Fruit fly (Drosophila melanogaster): Measurements from ENCODE around the gene CG17028.
A peak's percentile ranks its signal among the peaks of the same experiment; 100 is the strongest.

CG17028 gene

DNA sequence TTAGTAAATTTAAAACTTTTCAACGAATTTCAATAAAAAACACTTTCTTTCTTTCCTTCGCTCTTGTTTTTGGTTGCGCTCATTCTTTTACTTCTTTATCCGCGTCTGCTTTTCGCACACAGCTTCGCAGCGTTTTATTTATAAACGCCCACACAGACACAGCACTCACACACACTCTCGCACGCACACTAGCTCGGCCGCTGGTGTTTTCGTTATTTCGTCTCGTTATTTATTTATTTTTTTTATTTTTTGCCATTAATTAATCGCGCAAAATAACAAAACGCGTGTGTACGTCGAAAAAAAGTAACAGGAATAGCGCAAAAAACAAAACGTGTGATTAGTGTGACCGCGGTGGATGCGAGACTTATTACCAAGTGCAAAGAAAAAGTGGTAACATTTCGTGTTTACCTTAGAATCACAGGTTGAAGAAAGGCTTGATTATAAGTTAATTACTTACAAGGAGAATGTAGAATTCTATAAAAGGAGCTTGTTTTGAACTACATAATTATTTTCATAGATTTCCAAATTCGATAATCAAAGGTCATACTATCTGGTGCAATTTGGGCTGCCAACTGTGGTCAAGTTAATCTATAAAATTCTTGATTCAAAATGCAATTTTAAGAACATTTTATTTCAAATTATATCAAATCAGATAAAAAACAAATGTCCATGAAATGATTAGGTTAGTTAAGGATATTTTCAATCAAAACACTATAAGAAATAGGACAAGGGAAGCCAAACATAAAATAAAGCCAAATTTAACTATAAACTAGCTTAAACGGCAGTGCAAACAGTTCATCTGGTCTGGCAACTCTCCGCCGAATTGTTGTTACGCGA is 26.3 kb downstream of the CG17028 start, which contains the start of the genes hzg and mRpS31 (continued):
- peak; percentile 45 for TF ChIP-seq Ets21C (GFP tag; optimal IDR thresholded peaks at IDR 0.05)
- peak; percentile 43 for TF ChIP-seq CG3032 (tag; optimal IDR thresholded peaks at IDR 0.05)
- TF ChIP-seq CG6792 (GFP tag; optimal IDR thresholded peaks at IDR 0.05): peak; percentile 17
- no peak for TF ChIP-seq Hr38 (GFP tag; optimal IDR thresholded peaks at IDR 0.05)
- peak; percentile 37 for TF ChIP-seq dac (GFP tag; optimal IDR thresholded peaks at IDR 0.05)
- TF ChIP-seq Lpt (GFP tag; optimal IDR thresholded peaks at IDR 0.05): no peak
- TF ChIP-seq net (GFP tag; optimal IDR thresholded peaks at IDR 0.05): peak; percentile 58
- peak; percentile 58 for TF ChIP-seq spab (GFP tag; optimal IDR thresholded peaks at IDR 0.05)
- no peak for TF ChIP-seq CG8319 (GFP tag; optimal IDR thresholded peaks at IDR 0.05)
- peak; percentile 64 for TF ChIP-seq CG31627 (GFP tag; optimal IDR thresholded peaks at IDR 0.05)

DNA sequence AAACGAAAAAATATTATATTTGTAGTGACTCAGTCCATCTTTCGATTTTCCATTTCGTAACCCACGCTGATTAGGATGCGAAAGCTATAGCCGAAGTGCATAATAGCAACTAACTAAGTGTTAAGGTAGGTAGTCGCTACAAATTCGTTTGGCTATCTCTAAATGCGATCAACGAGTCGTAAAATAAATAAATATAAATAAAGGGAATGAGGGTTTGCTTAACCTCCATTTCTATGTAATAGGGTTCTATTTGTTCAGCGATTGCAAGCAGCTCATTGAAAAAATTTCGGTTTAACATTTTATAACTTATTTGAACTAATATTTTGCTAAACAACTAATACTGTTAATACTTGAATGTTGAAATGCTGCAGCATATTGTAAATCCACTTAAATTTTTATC is 31.9 kb downstream of the CG17028 start:
- no peak for TF ChIP-seq CG3032 (tag; optimal IDR thresholded peaks at IDR 0.05)
- no peak for TF ChIP-seq Eip78C (GFP tag)
- TF ChIP-seq fd59A (GFP tag; optimal IDR thresholded peaks at IDR 0.05): no peak
- no peak for TF ChIP-seq CG8632 (GFP tag; optimal IDR thresholded peaks at IDR 0.05)
- peak; percentile 11 for TF ChIP-seq fkh (GFP tag; optimal IDR thresholded peaks at IDR 0.05)
- no peak for TF ChIP-seq CG8319 (GFP tag; optimal IDR thresholded peaks at IDR 0.05)

DNA sequence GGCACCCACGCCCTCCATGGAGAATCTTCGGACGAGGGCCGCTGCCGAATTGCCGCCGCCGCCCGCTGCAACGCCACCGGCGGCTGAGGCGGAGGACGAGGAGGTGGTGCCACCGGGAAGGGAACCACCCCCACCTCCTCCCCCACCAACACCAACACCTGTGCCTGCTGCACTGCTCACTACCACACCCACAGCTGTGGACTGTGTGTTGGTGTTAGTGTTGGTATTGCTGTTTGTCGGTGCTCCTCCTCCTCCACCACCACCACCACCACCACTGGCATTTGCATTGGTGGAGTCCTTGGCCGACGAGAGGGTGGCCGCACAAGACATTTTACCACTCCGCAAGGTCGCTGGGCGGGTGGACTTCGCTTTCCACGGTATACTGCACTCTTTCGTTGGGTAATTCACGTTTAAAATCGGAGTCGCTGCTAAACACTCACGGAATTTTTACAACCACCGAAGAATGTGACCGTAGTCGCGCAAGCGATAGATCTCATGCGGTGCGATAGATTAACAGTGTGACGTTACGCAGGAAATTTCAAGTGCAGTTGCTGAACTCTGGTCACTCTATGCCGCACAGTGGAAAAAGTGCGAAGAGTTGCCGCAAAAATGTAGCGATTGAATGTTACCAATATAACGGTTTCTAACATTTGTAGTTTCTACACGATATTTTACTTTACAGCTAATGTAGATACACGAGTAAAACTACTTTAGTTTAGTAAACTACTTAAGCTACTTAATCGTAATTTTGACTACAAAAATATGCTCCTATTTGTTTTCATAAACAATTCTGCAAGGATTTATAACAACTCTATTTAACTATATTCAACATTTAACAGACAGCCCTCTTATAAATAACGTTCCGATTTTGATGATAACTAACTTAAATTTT is 33.2 kb downstream of the CG17028 start, which contains the start of gene mib1:
Gene mib1, minus strand, starts transcription at position 494 of the 892 bp plus-strand sequence.
- TF ChIP-seq cyc (GFP tag; optimal IDR thresholded peaks at IDR 0.05) (peak; percentile 41), Eip78C (GFP tag) (peak; percentile 61), CG15336 (GFP tag; IDR thresholded peaks at IDR 0.05) (0 out of 2 replicates have a peak, but pooled peaks have one; percentile 19), Hr4 (GFP tag; optimal IDR thresholded peaks at IDR 0.05) (no peak), topi (GFP tag; optimal IDR thresholded peaks at IDR 0.05) (no peak), CG6792 (GFP tag; optimal IDR thresholded peaks at IDR 0.05) (no peak), fd59A (GFP tag; optimal IDR thresholded peaks at IDR 0.05) (peak; percentile 4), net (GFP tag; optimal IDR thresholded peaks at IDR 0.05) (peak; percentile 34), vri (GFP tag; optimal IDR thresholded peaks at IDR 0.05) (no peak), lz (GFP tag; optimal IDR thresholded peaks at IDR 0.05) (no peak), CG11762 (GFP tag; optimal IDR thresholded peaks at IDR 0.05; ENCODE audit: insufficient read depth) (no peak), Sox15 (GFP tag; optimal IDR thresholded peaks at IDR 0.05) (no peak), Hr39 (GFP tag; optimal IDR thresholded peaks at IDR 0.05) (no peak), CG9139 (GFP tag; optimal IDR thresholded peaks at IDR 0.05) (peak; percentile 39), CG8632 (GFP tag; optimal IDR thresholded peaks at IDR 0.05) (no peak), CG31627 (GFP tag; optimal IDR thresholded peaks at IDR 0.05) (no peak), OdsH (GFP tag; optimal IDR thresholded peaks at IDR 0.05) (no peak), CG6854 (GFP tag; optimal IDR thresholded peaks at IDR 0.05) (peak; percentile 67), CG3919 (GFP tag; optimal IDR thresholded peaks at IDR 0.05) (peak; percentile 53), CG32006 (GFP tag; optimal IDR thresholded peaks at IDR 0.05) (peak; percentile 24), Lpt (GFP tag; optimal IDR thresholded peaks at IDR 0.05) (peak; percentile 32), Smox (GFP tag; optimal IDR thresholded peaks at IDR 0.05) (no peak), CG10631 (GFP tag; optimal IDR thresholded peaks at IDR 0.05) (no peak), Gug (GFP tag; IDR thresholded peaks at IDR 0.05) (no peak; the same call in 1 of the 2 replicates), CG1621 (tag; optimal IDR thresholded peaks at IDR 0.05) (peak; percentile 29), achi (GFP tag; optimal IDR thresholded peaks at IDR 0.05) (no peak), dsx (GFP tag; optimal IDR thresholded peaks at IDR 0.05; ENCODE audit: poor library complexity, severe bottlenecking) (no peak), CG8119 (GFP tag; IDR thresholded peaks at IDR 0.05) (peak; percentile 60; the same call in 1 of the 3 replicates), CG34406 (GFP tag; optimal IDR thresholded peaks at IDR 0.05) (no peak), Met (GFP tag; optimal IDR thresholded peaks at IDR 0.05) (no peak), CG16779 (tag; optimal IDR thresholded peaks at IDR 0.05) (peak; percentile 43), svp (GFP tag) (peak; percentile 75), CG8319 (GFP tag; optimal IDR thresholded peaks at IDR 0.05) (peak; percentile 36), Sox102F (GFP tag; optimal IDR thresholded peaks at IDR 0.05) (no peak), Hr38 (GFP tag; optimal IDR thresholded peaks at IDR 0.05) (no peak), salr (GFP tag; optimal IDR thresholded peaks at IDR 0.05) (no peak), Sox14 (GFP tag; optimal IDR thresholded peaks at IDR 0.05) (no peak), CG10669 (GFP tag; optimal IDR thresholded peaks at IDR 0.05) (no peak)
